Fruit fly (Drosophila melanogaster) whole organism, pupa: ENCODE results near the gene TotF.

Source experiments
- CG10348 ChIP-seq: fragments of 200-800 bp; sonication (Bioruptor generic); IDR thresholded peaks from 2 replicates; pipeline ENCODE4 v1.3.6; 2022; ENCODE audit warnings: missing biosample characterization, missing genetic modification characterization
- CG12605 ChIP-seq: fragments of 200-800 bp; sonication (Bioruptor generic); IDR thresholded peaks from 2 replicates; pipeline ENCODE4 v1.3.6; 2022; ENCODE audit warnings: missing biosample characterization, missing genetic modification characterization
- CG13204 ChIP-seq: fragments of 200-800 bp; sonication (Bioruptor generic); optimal IDR thresholded peaks from 2 replicates; lab custom pipeline; 2018; ENCODE audit warnings: missing biosample characterization, mild to moderate bottlenecking, missing genetic modification characterization, moderate library complexity
- CG14655 ChIP-seq: fragments of 200-800 bp; sonication (Bioruptor generic); optimal IDR thresholded peaks from 3 replicates; lab custom pipeline; 2017; ENCODE audit warnings: mild to moderate bottlenecking, missing biosample characterization, missing genetic modification reagents, missing genetic modification characterization
- CG15710 ChIP-seq: fragments of 200-800 bp; sonication (Bioruptor generic); optimal IDR thresholded peaks from 2 replicates; lab custom pipeline; 2018; ENCODE audit warnings: missing biosample characterization, mild to moderate bottlenecking, missing genetic modification characterization, moderate library complexity
- CG17806 ChIP-seq: fragments of 200-800 bp; sonication (Bioruptor generic); optimal IDR thresholded peaks from 2 replicates; lab custom pipeline; 2018; ENCODE audit warnings: missing biosample characterization, mild to moderate bottlenecking, missing genetic modification characterization, moderate library complexity
- CG32121 ChIP-seq: fragments of 200-800 bp; sonication (Bioruptor generic); IDR thresholded peaks from 2 replicates; pipeline ENCODE4 v1.3.6; 2022; ENCODE audit warnings: missing biosample characterization, missing genetic modification characterization
- CG34367 ChIP-seq: fragments of 200-800 bp; sonication (Bioruptor generic); optimal IDR thresholded peaks from 2 replicates; lab custom pipeline; 2018; ENCODE audit warnings: missing biosample characterization, mild to moderate bottlenecking, missing genetic modification characterization
- CG4496 ChIP-seq: fragments of 200-800 bp; sonication (Bioruptor generic); IDR thresholded peaks from 3 replicates; pipeline ENCODE4 v1.3.6; 2022; ENCODE audit warnings: missing biosample characterization, missing genetic modification characterization
- CG8159 ChIP-seq: fragments of 200-800 bp; sonication (Bioruptor generic); optimal IDR thresholded peaks from 3 replicates; lab custom pipeline; 2018; ENCODE audit warnings: missing biosample characterization, mild to moderate bottlenecking, missing genetic modification characterization, moderate library complexity
- CG8301 ChIP-seq: fragments of 200-800 bp; sonication (Bioruptor generic); optimal IDR thresholded peaks from 2 replicates; lab custom pipeline; 2018; ENCODE audit warnings: missing biosample characterization, mild to moderate bottlenecking, missing genetic modification characterization
- CG9948 ChIP-seq: fragments of 200-800 bp; sonication (Bioruptor generic); optimal IDR thresholded peaks from 2 replicates; lab custom pipeline; 2018; ENCODE audit warnings: missing biosample characterization, mild to moderate bottlenecking, missing genetic modification characterization, moderate library complexity
- D1 ChIP-seq: fragments of 200-800 bp; sonication (Bioruptor generic); optimal IDR thresholded peaks from 2 replicates; lab custom pipeline; 2018; ENCODE audit warnings: missing biosample characterization, mild to moderate bottlenecking, missing genetic modification characterization, moderate library complexity
- EcR ChIP-seq: fragments of 200-800 bp; sonication (Bioruptor generic); optimal IDR thresholded peaks from 3 replicates; lab custom pipeline; 2019; ENCODE audit warnings: missing biosample characterization, missing genetic modification characterization, mild to moderate bottlenecking, moderate library complexity, missing genetic modification reagents
- Ets98B ChIP-seq: fragments of 200-800 bp; sonication (Bioruptor generic); IDR thresholded peaks from 2 replicates; pipeline ENCODE4 v1.3.6; 2022; ENCODE audit warnings: missing biosample characterization, missing genetic modification characterization
- Pif1A ChIP-seq: fragments of 200-800 bp; sonication (Bioruptor generic); optimal IDR thresholded peaks from 3 replicates; lab custom pipeline; 2016; ENCODE audit warnings: missing biosample characterization, missing genetic modification characterization
- Pif1B ChIP-seq: fragments of 200-800 bp; sonication (Bioruptor generic); optimal IDR thresholded peaks from 3 replicates; lab custom pipeline; 2016; ENCODE audit warnings: missing biosample characterization, missing genetic modification characterization
- Snoo ChIP-seq: fragments of 200-800 bp; sonication (Bioruptor generic); optimal IDR thresholded peaks from 3 replicates; lab custom pipeline; 2017; ENCODE audit warnings: missing biosample characterization, mild to moderate bottlenecking, missing genetic modification characterization, inconsistent platforms
- fd96Ca ChIP-seq: fragments of 200-800 bp; sonication (Bioruptor generic); IDR thresholded peaks from 3 replicates; pipeline ENCODE4 v1.3.6; 2022; ENCODE audit warnings: missing biosample characterization, missing genetic modification characterization
- gl ChIP-seq: fragments of 200-800 bp; sonication (Bioruptor generic); optimal IDR thresholded peaks from 2 replicates; lab custom pipeline; 2018; ENCODE audit warnings: missing biosample characterization, mild to moderate bottlenecking, missing genetic modification characterization
- rn ChIP-seq: fragments of 200-800 bp; sonication (Bioruptor generic); IDR thresholded peaks from 2 replicates; pipeline ENCODE4 v1.3.6; 2022; ENCODE audit warnings: missing biosample characterization, missing genetic modification characterization

TotF gene

dm6 chr2L:19869463-19869862 lies 42.7 kb downstream of the TotF start:
- TF ChIP-seq EcR (GFP tag; lab: Kevin White, UChicago) (peak; percentile 97), CG12605 (GFP tag; lab: Robert Waterston, UW) (no peak)

- TF ChIP-seq CG10348 (GFP tag; lab: Robert Waterston, UW), result no peak
- TF ChIP-seq Snoo (tag; lab: Kevin White, UChicago), result no peak
- TF ChIP-seq Pif1A (GFP tag; lab: Kevin White, UChicago), result no peak
- TF ChIP-seq CG17806 (tag; lab: Kevin White, UChicago), result no peak
- TF ChIP-seq CG9948 (tag; lab: Kevin White, UChicago), result peak; percentile 6
- TF ChIP-seq gl (tag; lab: Kevin White, UChicago), result no peak
- no peak for TF ChIP-seq rn (GFP tag; lab: Robert Waterston, UW)
- no peak for TF ChIP-seq CG12605 (GFP tag; lab: Robert Waterston, UW)
- no peak for TF ChIP-seq Pif1B (GFP tag; lab: Kevin White, UChicago)
- TF ChIP-seq CG14655 (GFP tag; lab: Kevin White, UChicago), result peak; percentile 19
Observed at dm6 chr2L:19866540-19867318, 45.4 kb downstream of the TotF start.

DNA sequence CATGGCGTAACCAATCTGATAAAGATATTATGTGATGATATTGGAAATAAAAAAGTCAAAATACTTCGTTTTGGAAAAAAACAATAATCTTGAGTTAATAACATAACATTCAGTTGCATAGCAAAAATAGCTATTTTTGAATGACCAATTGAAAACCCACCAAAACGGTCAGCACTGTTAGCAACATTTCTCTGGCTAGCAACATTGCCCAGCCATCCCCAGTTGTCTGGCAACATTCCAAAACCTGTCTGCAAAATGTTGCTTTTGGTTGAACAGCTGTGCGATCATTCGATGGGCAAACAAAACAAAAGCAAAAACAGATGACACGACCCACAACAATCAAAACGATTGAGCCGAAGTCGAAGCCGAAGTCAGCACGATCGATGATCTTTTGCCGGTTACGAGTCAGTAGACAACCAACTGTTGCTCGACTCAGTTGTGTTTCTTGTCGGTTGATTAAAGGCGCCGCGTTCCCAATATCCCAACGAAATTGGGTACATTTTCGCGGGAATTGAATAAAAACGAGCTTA lies 46.6 kb downstream of the TotF start:
- TF ChIP-seq Pif1B (GFP tag; lab: Kevin White, UChicago) (peak; percentile 68), CG17806 (tag; lab: Kevin White, UChicago) (peak; percentile 80), CG15710 (tag; lab: Kevin White, UChicago) (peak; percentile 89), D1 (tag; lab: Kevin White, UChicago) (peak; percentile 31), EcR (GFP tag; lab: Kevin White, UChicago) (peak; percentile 56), fd96Ca (GFP tag; lab: Robert Waterston, UW) (peak; percentile 91), CG8301 (tag; lab: Kevin White, UChicago) (peak; percentile 83), CG13204 (GFP tag; lab: Kevin White, UChicago) (peak; percentile 39), CG4496 (GFP tag; lab: Robert Waterston, UW) (peak; percentile 94), CG10348 (GFP tag; lab: Robert Waterston, UW) (peak; percentile 70; the same call in 1 of the 2 replicates), rn (GFP tag; lab: Robert Waterston, UW) (peak; percentile 81), CG34367 (tag; lab: Kevin White, UChicago) (peak; percentile 85), CG12605 (GFP tag; lab: Robert Waterston, UW) (peak; percentile 82), CG8159 (tag; lab: Kevin White, UChicago) (peak; percentile 76), Pif1A (GFP tag; lab: Kevin White, UChicago) (peak; percentile 88), CG9948 (tag; lab: Kevin White, UChicago) (peak; percentile 77), Snoo (tag; lab: Kevin White, UChicago) (peak; percentile 85), CG14655 (GFP tag; lab: Kevin White, UChicago) (peak; percentile 83), gl (tag; lab: Kevin White, UChicago) (peak; percentile 65), Ets98B (GFP tag; lab: Robert Waterston, UW) (peak; percentile 95), CG32121 (GFP tag; lab: Robert Waterston, UW) (peak; percentile 95)
